Worm (Caenorhabditis elegans): ENCODE measurements around the gene ubh-1.
A peak's percentile ranks its signal among the peaks of the same experiment; 100 is the strongest.

Gene ubh-1

DNA sequence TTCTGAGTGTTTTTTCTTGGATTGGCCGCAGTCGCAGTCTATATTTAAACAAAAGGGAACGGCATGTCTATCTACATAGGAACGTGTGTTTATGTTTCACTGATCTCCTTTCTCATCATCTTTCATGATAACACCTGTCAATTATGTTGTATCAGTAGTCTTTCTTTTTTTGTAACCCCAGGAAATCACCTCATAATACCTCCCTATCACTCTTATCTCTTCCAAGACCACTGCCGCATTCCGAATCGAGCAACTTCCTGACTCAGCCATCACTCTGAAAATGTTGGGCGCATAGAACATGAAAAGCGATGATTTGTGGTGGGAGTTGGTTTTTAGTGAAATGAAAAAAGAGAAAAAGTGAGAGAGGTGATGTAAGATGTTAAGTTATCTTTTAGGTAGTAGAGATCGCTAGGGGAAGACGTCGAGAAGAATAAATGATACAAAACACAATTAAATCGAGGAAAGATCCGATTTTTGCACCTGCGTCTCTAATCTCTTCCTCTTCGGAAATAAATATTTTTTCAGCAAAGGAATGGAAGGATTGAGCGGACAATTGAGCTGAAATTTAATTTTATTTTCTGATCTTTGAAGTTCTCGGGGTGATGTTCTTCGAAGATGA, 11.8 kb upstream of the ubh-1 start (continued):
- TF ChIP-seq ceh-40 (GFP tag; IDR thresholded peaks at IDR 0.05): no peak
- no peak for TF ChIP-seq nfyb-1 (GFP tag; IDR thresholded peaks at IDR 0.05)
- no peak for TF ChIP-seq aptf-2 (GFP tag; conservative IDR thresholded peaks at IDR 0.05)
- TF ChIP-seq chd-7 (tag; optimal IDR thresholded peaks at IDR 0.05): no peak
- no peak for TF ChIP-seq rcor-1 (GFP tag; IDR thresholded peaks at IDR 0.05)
- no peak for TF ChIP-seq F49E8.2 (tag; optimal IDR thresholded peaks at IDR 0.05; ENCODE audit: insufficient read depth)
- peak; percentile 49; the same call in 1 of the 2 replicates for TF ChIP-seq egl-44 (GFP tag; IDR thresholded peaks at IDR 0.05)
- no peak for TF ChIP-seq athp-1 (tag; optimal IDR thresholded peaks at IDR 0.05)
- TF ChIP-seq atf-7 (tag; optimal IDR thresholded peaks at IDR 0.05): peak; percentile 68
- TF ChIP-seq aptf-3 (GFP tag; IDR thresholded peaks at IDR 0.05): no peak
- TF ChIP-seq unc-62 (GFP tag; optimal IDR thresholded peaks at IDR 0.05): peak; percentile 41
- TF ChIP-seq attf-5 (GFP tag; optimal IDR thresholded peaks at IDR 0.05): no peak
- no peak for TF ChIP-seq bed-2 (GFP tag; IDR thresholded peaks at IDR 0.05)
- no peak for TF ChIP-seq ccch-3 (GFP tag; optimal IDR thresholded peaks at IDR 0.05)
- no peak for TF ChIP-seq rpc-1 (optimal IDR thresholded peaks at IDR 0.05)
- TF ChIP-seq rpc-1 (tag; optimal IDR thresholded peaks at IDR 0.05): no peak
- no peak for TF ChIP-seq snpc-1.3 (tag; optimal IDR thresholded peaks at IDR 0.05; ENCODE audit: insufficient read depth)
- TF ChIP-seq ceh-58 (GFP tag; IDR thresholded peaks at IDR 0.05): no peak
- TF ChIP-seq ztf-22 (GFP tag; optimal IDR thresholded peaks at IDR 0.05): peak; percentile 83
- TF ChIP-seq gei-17 (GFP tag; optimal IDR thresholded peaks at IDR 0.05): no peak
- TF ChIP-seq hlh-26 (GFP tag; conservative IDR thresholded peaks at IDR 0.05): no peak
- no peak for TF ChIP-seq ceh-79 (tag; optimal IDR thresholded peaks at IDR 0.05)
- TF ChIP-seq repo-1 (tag; optimal IDR thresholded peaks at IDR 0.05): no peak
- TF ChIP-seq B0019.2 (GFP tag; conservative IDR thresholded peaks at IDR 0.05): no peak
- no peak for TF ChIP-seq egrh-3 (GFP tag; IDR thresholded peaks at IDR 0.05)
- TF ChIP-seq mel-28 (tag; optimal IDR thresholded peaks at IDR 0.05; ENCODE audit: borderline replicate concordance): no peak
- TF ChIP-seq zfh-2 (GFP tag; conservative IDR thresholded peaks at IDR 0.05): no peak
- TF ChIP-seq ceh-100 (GFP tag; IDR thresholded peaks at IDR 0.05): no peak
- TF ChIP-seq lin-40 (tag; optimal IDR thresholded peaks at IDR 0.05): no peak
- no peak for TF ChIP-seq ZK185.1 (tag; optimal IDR thresholded peaks at IDR 0.05; ENCODE audit: poor library complexity, severe bottlenecking)
- TF ChIP-seq hsf-1 (GFP tag; IDR thresholded peaks at IDR 0.05): no peak
- no peak for TF ChIP-seq Y67H2A.10 (GFP tag; conservative IDR thresholded peaks at IDR 0.05)
- TF ChIP-seq F39B2.1 (GFP tag; IDR thresholded peaks at IDR 0.05): no peak
- TF ChIP-seq madf-10 (tag; optimal IDR thresholded peaks at IDR 0.05): no peak
- TF ChIP-seq lin-54 (GFP tag; optimal IDR thresholded peaks at IDR 0.05): no peak
- TF ChIP-seq sdz-38 (tag; optimal IDR thresholded peaks at IDR 0.05): no peak
- TF ChIP-seq F33H1.4 (GFP tag; IDR thresholded peaks at IDR 0.05): no peak
- TF ChIP-seq somi-1 (GFP tag; optimal IDR thresholded peaks at IDR 0.05): no peak
- no peak for TF ChIP-seq tlf-1 (GFP tag; optimal IDR thresholded peaks at IDR 0.05)
- TF ChIP-seq efl-1 (GFP tag; optimal IDR thresholded peaks at IDR 0.05): no peak
- TF ChIP-seq cebp-1 (GFP tag; IDR thresholded peaks at IDR 0.05): no peak
- peak; percentile 23 for TF ChIP-seq cebp-1 (tag; optimal IDR thresholded peaks at IDR 0.05)
- TF ChIP-seq K12H6.12 (tag; optimal IDR thresholded peaks at IDR 0.05): no peak
- TF ChIP-seq nhr-27 (tag; optimal IDR thresholded peaks at IDR 0.05): no peak
- TF ChIP-seq pbrm-1 (GFP tag; IDR thresholded peaks at IDR 0.05): no peak
- TF ChIP-seq mxl-1 (tag; optimal IDR thresholded peaks at IDR 0.05): no peak
- TF ChIP-seq hmg-1.2 (GFP tag; IDR thresholded peaks at IDR 0.05): no peak
- TF ChIP-seq nfya-1 (tag; optimal IDR thresholded peaks at IDR 0.05; ENCODE audit: borderline replicate concordance, insufficient read depth): no peak
- no peak for TF ChIP-seq hmg-20 (GFP tag; IDR thresholded peaks at IDR 0.05)
